Fruit fly (Drosophila melanogaster): Measurements from ENCODE around the gene CG42233.
A peak's percentile ranks its signal among the peaks of the same experiment; 100 is the strongest.

The CG42233 gene

dm6 chr3R:31810073-31810530 lies 5.0 kb upstream of the CG42233 start, which contains the start of gene Rift (continued):
- 0 out of 2 replicates have a peak, but pooled peaks have one; percentile 20 for TF ChIP-seq Oaz (GFP tag; IDR thresholded peaks at IDR 0.05)
- no peak for TF ChIP-seq hkb (optimal IDR thresholded peaks at IDR 0.05)
- TF ChIP-seq hkb (GFP tag; IDR thresholded peaks at IDR 0.05), result peak; percentile 78
- peak; percentile 38 for TF ChIP-seq Hmr (GFP tag; optimal IDR thresholded peaks at IDR 0.05)
- peak; percentile 14 for TF ChIP-seq fd64A (GFP tag; optimal IDR thresholded peaks at IDR 0.05)
- TF ChIP-seq z (GFP tag; IDR thresholded peaks at IDR 0.05), result no peak
- TF ChIP-seq CG2129 (GFP tag; IDR thresholded peaks at IDR 0.05; ENCODE audit: partially characterized antibody), result no peak
- TF ChIP-seq CG30431 (GFP tag; optimal IDR thresholded peaks at IDR 0.05), result no peak
- peak in 1 of 2 experiments; percentile 84 for TF ChIP-seq crp (GFP tag; optimal IDR thresholded peaks at IDR 0.05)
- TF ChIP-seq CG13624 (GFP tag; optimal IDR thresholded peaks at IDR 0.05), result no peak
- TF ChIP-seq sc (optimal IDR thresholded peaks at IDR 0.05), result no peak
- TF ChIP-seq sc (GFP tag; optimal IDR thresholded peaks at IDR 0.05), result no peak
- no peak for TF ChIP-seq CG12071 (GFP tag; optimal IDR thresholded peaks at IDR 0.05)
- no peak for TF ChIP-seq CG10321 (GFP tag; IDR thresholded peaks at IDR 0.05)
- peak; percentile 55 for TF ChIP-seq CG18599 (GFP tag; optimal IDR thresholded peaks at IDR 0.05)
- no peak for TF ChIP-seq CG2202 (tag; optimal IDR thresholded peaks at IDR 0.05)
- no peak for TF ChIP-seq Atf3 (GFP tag; optimal IDR thresholded peaks at IDR 0.05)
- no peak for TF ChIP-seq inv (GFP tag; IDR thresholded peaks at IDR 0.05; ENCODE audit: partially characterized antibody)
- TF ChIP-seq Ets65A (GFP tag), result no peak
- no peak for TF ChIP-seq repo (GFP tag; optimal IDR thresholded peaks at IDR 0.05)
- no peak for TF ChIP-seq Doc2 (GFP tag; IDR thresholded peaks at IDR 0.05)
- TF ChIP-seq Dad (GFP tag; optimal IDR thresholded peaks at IDR 0.05), result no peak
- TF ChIP-seq cas (GFP tag; IDR thresholded peaks at IDR 0.05), result no peak
- no peak for TF ChIP-seq Sox100B (GFP tag; optimal IDR thresholded peaks at IDR 0.05)
- no peak for TF ChIP-seq PHDP (tag; optimal IDR thresholded peaks at IDR 0.05)
- TF ChIP-seq her (GFP tag; optimal IDR thresholded peaks at IDR 0.05), result no peak
- peak; percentile 64 for TF ChIP-seq slbo (GFP tag; IDR thresholded peaks at IDR 0.05)
- peak; percentile 43; the same call in 2 of the 3 replicates for TF ChIP-seq Aef1 (GFP tag; IDR thresholded peaks at IDR 0.05)
- peak; percentile 48 for TF ChIP-seq D19A (tag; optimal IDR thresholded peaks at IDR 0.05)
- no peak for TF ChIP-seq wek (GFP tag; optimal IDR thresholded peaks at IDR 0.05)
- no peak for TF ChIP-seq CG18011 (GFP tag; optimal IDR thresholded peaks at IDR 0.05)
- TF ChIP-seq Bteb2 (GFP tag; optimal IDR thresholded peaks at IDR 0.05), result no peak
- no peak for TF ChIP-seq twi (tag; optimal IDR thresholded peaks at IDR 0.05)
- no peak for TF ChIP-seq ato (GFP tag; IDR thresholded peaks at IDR 0.05; ENCODE audit: partially characterized antibody)
- no peak for TF ChIP-seq knrl (GFP tag; IDR thresholded peaks at IDR 0.05; ENCODE audit: partially characterized antibody)
- no peak for TF ChIP-seq C15 (GFP tag; IDR thresholded peaks at IDR 0.05)
- no peak for TF ChIP-seq CG13775 (GFP tag; optimal IDR thresholded peaks at IDR 0.05)
- TF ChIP-seq hb (GFP tag; IDR thresholded peaks at IDR 0.05; ENCODE audit: partially characterized antibody), result no peak
- peak; percentile 4 to 26 for TF ChIP-seq Pdp1 (GFP tag; optimal IDR thresholded peaks at IDR 0.05)
- no peak for TF ChIP-seq CG6854 (GFP tag; optimal IDR thresholded peaks at IDR 0.05)
- TF ChIP-seq zfh1 (GFP tag; IDR thresholded peaks at IDR 0.05), result peak; percentile 54; the same call in 1 of the 3 replicates
- peak; percentile 57 for TF ChIP-seq CG9932 (GFP tag; IDR thresholded peaks at IDR 0.05)
- no peak for TF ChIP-seq zf30C (GFP tag; optimal IDR thresholded peaks at IDR 0.05)
- TF ChIP-seq Hand (GFP tag; optimal IDR thresholded peaks at IDR 0.05), result no peak
- TF ChIP-seq zen (tag; optimal IDR thresholded peaks at IDR 0.05), result no peak
- peak; percentile 55; the same call in 1 of the 3 replicates for TF ChIP-seq CG34422 (GFP tag; IDR thresholded peaks at IDR 0.05)
- peak; percentile 40 for TF ChIP-seq Blimp-1 (GFP tag; optimal IDR thresholded peaks at IDR 0.05)
- TF ChIP-seq CG2875 (GFP tag; optimal IDR thresholded peaks at IDR 0.05), result no peak
- TF ChIP-seq pho (GFP tag; optimal IDR thresholded peaks at IDR 0.05), result peak; percentile 7
- no peak for TF ChIP-seq CG10543 (GFP tag; optimal IDR thresholded peaks at IDR 0.05)
- no peak for TF ChIP-seq CG1792 (GFP tag; optimal IDR thresholded peaks at IDR 0.05)

All from whole organism, embryonic.